Worm (Caenorhabditis elegans) whole organism, young adult: ENCODE results near the gene F32F2.4.

Experiments used
- F10E7.11 ChIP-seq: sonication (generic microtip); optimal IDR thresholded peaks from 2 replicates; lab custom pipeline; 2017; ENCODE audit warnings: mild to moderate bottlenecking, missing genetic modification characterization, moderate library complexity, missing compliant biosample characterization
- T07F8.4 ChIP-seq: sonication (generic microtip); optimal IDR thresholded peaks from 2 replicates; lab custom pipeline; 2016; ENCODE audit warnings: mild to moderate bottlenecking, missing genetic modification characterization, moderate library complexity, missing compliant biosample characterization
- Y53G8AR.9 ChIP-seq: fragments of 200-800 bp; sonication (Bioruptor generic); conservative IDR thresholded peaks from 2 replicates; pipeline ENCODE4 v1.3.6; 2022; ENCODE audit warnings: missing genetic modification reagents, missing genetic modification characterization, missing compliant biosample characterization
- ama-1 ChIP-seq, 3 experiments: fragments of 150-350 bp in 1 of 3; sonication (generic microtip) in 2 of 3; optimal IDR thresholded peaks; 2 replicates each; lab custom pipeline; 2014 to 2018; ENCODE audit warnings: missing biosample characterization in 2 of 3, missing genetic modification characterization in 2 of 3, missing genetic modification reagents in 2 of 3
- cebp-1 ChIP-seq, 2 experiments: fragments of 200-800 bp in 1 of 2; sonication (Bioruptor generic) in 1 of 2; sonication (generic microtip) in 1 of 2; IDR thresholded peaks in 1 of 2; optimal IDR thresholded peaks in 1 of 2; 2 replicates each; pipeline versions ENCODE4 v1.3.6 to Lab custom; 2017 to 2022; ENCODE audit warnings: missing compliant biosample characterization in 2 of 2, missing genetic modification characterization in 2 of 2, mild to moderate bottlenecking in 1 of 2, missing genetic modification reagents in 1 of 2, moderate library complexity in 1 of 2
- mes-4 ChIP-seq: sonication (generic microtip); optimal IDR thresholded peaks from 2 replicates; lab custom pipeline; 2016; ENCODE audit warnings: missing genotype, missing genetic modification characterization, missing compliant biosample characterization
- rpc-1 ChIP-seq, 2 experiments: fragments of 150-350 bp in 1 of 2; sonication (generic microtip) in 1 of 2; optimal IDR thresholded peaks; 2 replicates each; lab custom pipeline; 2014 to 2018; ENCODE audit warnings: missing biosample characterization in 1 of 2, missing genetic modification characterization in 1 of 2, missing genetic modification reagents in 1 of 2, missing genotype in 1 of 2
- somi-1 ChIP-seq: fragments of 200-800 bp; sonication (Bioruptor generic); optimal IDR thresholded peaks from 2 replicates; lab custom pipeline; 2018; ENCODE audit warnings: mild to moderate bottlenecking, missing genetic modification characterization, missing compliant biosample characterization
- unc-62 ChIP-seq: fragments of 150-350 bp; optimal IDR thresholded peaks from 2 replicates; lab custom pipeline; 2014; ENCODE audit warnings: missing biosample characterization, missing genetic modification reagents, missing genetic modification characterization
- ztf-25 ChIP-seq: fragments of 200-800 bp; sonication (Bioruptor generic); IDR thresholded peaks from 2 replicates; pipeline ENCODE4 v1.3.6; 2022; ENCODE audit warnings: missing genetic modification reagents, missing genetic modification characterization, missing compliant biosample characterization

DNA sequence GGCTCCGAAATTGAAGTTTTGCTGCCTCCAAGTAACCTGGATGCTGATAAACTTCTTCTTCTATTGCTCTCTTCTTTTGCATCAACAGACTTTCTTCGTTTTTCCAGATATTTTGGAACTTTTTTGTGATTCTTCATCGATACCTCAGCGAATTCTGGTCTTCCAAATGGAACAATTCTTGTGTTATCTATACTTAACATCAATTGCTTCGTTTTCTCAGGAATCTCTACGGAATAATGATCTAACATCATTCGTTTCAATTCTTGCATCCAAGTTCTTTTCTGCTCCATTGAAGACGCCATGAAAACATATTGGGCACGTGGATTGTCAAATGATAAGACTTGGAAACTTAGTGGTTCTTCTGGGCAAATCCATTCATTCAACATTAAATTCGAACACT is at the start of gene F32F2.4:
- TF ChIP-seq unc-62 (GFP tag; lab: Kevin White, UChicago) (no peak), somi-1 (no peak), F10E7.11 (tag; lab: Kevin White, UChicago) (no peak), T07F8.4 (no peak), Y53G8AR.9 (no peak), rpc-1 (optimal IDR thresholded peaks at IDR 0.05; lab: Kevin White, UChicago) (no peak), rpc-1 (tag; optimal IDR thresholded peaks at IDR 0.05; lab: Kevin White, UChicago) (no peak), mes-4 (tag; lab: Kevin White, UChicago) (no peak), cebp-1 (GFP tag; IDR thresholded peaks at IDR 0.05; lab: Robert Waterston, UW) (no peak), cebp-1 (tag; optimal IDR thresholded peaks at IDR 0.05; lab: Kevin White, UChicago) (no peak), ama-1 (optimal IDR thresholded peaks at IDR 0.05; lab: Kevin White, UChicago) (no peak), ama-1 (GFP tag; optimal IDR thresholded peaks at IDR 0.05; lab: Kevin White, UChicago) (no peak), ztf-25 (no peak)
